Fruit fly (Drosophila melanogaster) whole organism, prepupa: Measurements from ENCODE around the gene FucT6.
A peak's percentile ranks its signal among the peaks of the same experiment; 100 is the strongest.

ENCODE experiments used
- Blimp-1 ChIP-seq: fragments of 200-800 bp; sonication (Bioruptor generic); optimal IDR thresholded peaks from 3 replicates; lab custom pipeline; 2017; ENCODE audit warnings: missing biosample characterization, missing genetic modification characterization, mild to moderate bottlenecking, moderate library complexity, missing genetic modification reagents
- CG10631 ChIP-seq: fragments of 200-800 bp; sonication (Bioruptor generic); optimal IDR thresholded peaks from 2 replicates; lab custom pipeline; 2016; ENCODE audit warnings: missing biosample characterization, missing genetic modification characterization
- CG10669 ChIP-seq: fragments of 200-800 bp; sonication (Bioruptor generic); optimal IDR thresholded peaks from 3 replicates; lab custom pipeline; 2018; ENCODE audit warnings: missing biosample characterization, mild to moderate bottlenecking, missing genetic modification characterization, moderate library complexity
- CG11294 ChIP-seq: fragments of 200-800 bp; sonication (Bioruptor generic); IDR thresholded peaks from 2 replicates; pipeline ENCODE4 v1.3.6; 2022; ENCODE audit warnings: missing biosample characterization, missing genetic modification characterization
- CG11762 ChIP-seq: fragments of 200-800 bp; sonication (Bioruptor generic); optimal IDR thresholded peaks from 3 replicates; lab custom pipeline; 2016; ENCODE audit warnings: missing biosample characterization, missing genetic modification characterization; ENCODE audit not compliant: insufficient read depth
- CG11902 ChIP-seq: fragments of 200-800 bp; sonication (Bioruptor generic); optimal IDR thresholded peaks from 3 replicates; lab custom pipeline; 2016; ENCODE audit warnings: missing biosample characterization, missing genetic modification characterization
- CG15336 ChIP-seq: fragments of 200-800 bp; sonication (Bioruptor generic); IDR thresholded peaks from 2 replicates; pipeline ENCODE4 v1.3.6; 2022; ENCODE audit warnings: missing biosample characterization, missing genetic modification characterization
- CG16779 ChIP-seq: fragments of 200-800 bp; sonication (Bioruptor generic); optimal IDR thresholded peaks from 3 replicates; lab custom pipeline; 2017; ENCODE audit warnings: missing biosample characterization, mild to moderate bottlenecking, missing genetic modification characterization
- CG3032 ChIP-seq: fragments of 200-800 bp; optimal IDR thresholded peaks from 2 replicates; lab custom pipeline; 2019; ENCODE audit warnings: missing biosample characterization, mild to moderate bottlenecking, missing genetic modification characterization, moderate library complexity
- CG31627 ChIP-seq: fragments of 200-800 bp; sonication (Bioruptor generic); optimal IDR thresholded peaks from 3 replicates; lab custom pipeline; 2016; ENCODE audit warnings: missing biosample characterization, missing genetic modification characterization
- CG32006 ChIP-seq: fragments of 200-800 bp; sonication (Bioruptor generic); optimal IDR thresholded peaks from 3 replicates; lab custom pipeline; 2017; ENCODE audit warnings: missing biosample characterization, mild to moderate bottlenecking, missing genetic modification characterization
- CG34406 ChIP-seq: fragments of 200-800 bp; sonication (Bioruptor generic); optimal IDR thresholded peaks from 3 replicates; lab custom pipeline; 2016; ENCODE audit warnings: missing biosample characterization, missing genetic modification characterization
- CG3919 ChIP-seq: fragments of 200-800 bp; sonication (Bioruptor generic); optimal IDR thresholded peaks from 3 replicates; lab custom pipeline; 2016; ENCODE audit warnings: missing biosample characterization, missing genetic modification characterization
- CG6163 ChIP-seq: fragments of 200-800 bp; sonication (Bioruptor generic); IDR thresholded peaks from 3 replicates; pipeline ENCODE4 v1.3.6; 2022; ENCODE audit warnings: missing biosample characterization, missing genetic modification characterization
- CG6276 ChIP-seq: fragments of 200-800 bp; sonication (Bioruptor generic); optimal IDR thresholded peaks from 2 replicates; lab custom pipeline; 2017; ENCODE audit warnings: missing biosample characterization, mild to moderate bottlenecking, missing genetic modification characterization
- CG6792 ChIP-seq: fragments of 200-800 bp; sonication (Bioruptor generic); optimal IDR thresholded peaks from 3 replicates; lab custom pipeline; 2016; ENCODE audit warnings: missing biosample characterization, missing genetic modification characterization
- CG6808 ChIP-seq: fragments of 200-800 bp; sonication (Bioruptor generic); optimal IDR thresholded peaks from 3 replicates; lab custom pipeline; 2017; ENCODE audit warnings: missing biosample characterization, missing genetic modification characterization, mild to moderate bottlenecking, moderate library complexity, missing genetic modification reagents
- CG6854 ChIP-seq: fragments of 200-800 bp; sonication (Bioruptor generic); optimal IDR thresholded peaks from 2 replicates; lab custom pipeline; 2017; ENCODE audit warnings: missing biosample characterization, mild to moderate bottlenecking, missing genetic modification characterization
- CG7368 ChIP-seq: fragments of 200-800 bp; sonication (Bioruptor generic); optimal IDR thresholded peaks from 3 replicates; lab custom pipeline; 2016; ENCODE audit warnings: missing biosample characterization, missing genetic modification characterization
- CG8119 ChIP-seq: fragments of 200-800 bp; sonication (Bioruptor generic); IDR thresholded peaks from 3 replicates; pipeline ENCODE4 v1.3.6; 2022; ENCODE audit warnings: missing biosample characterization, missing genetic modification characterization
- CG8319 ChIP-seq: fragments of 200-800 bp; sonication (Bioruptor generic); optimal IDR thresholded peaks from 3 replicates; lab custom pipeline; 2016; ENCODE audit warnings: missing biosample characterization, missing genetic modification characterization
- CG9139 ChIP-seq: fragments of 200-800 bp; sonication (Bioruptor generic); optimal IDR thresholded peaks from 3 replicates; lab custom pipeline; 2017; ENCODE audit warnings: missing biosample characterization, mild to moderate bottlenecking, missing genetic modification characterization
- Eip75B ChIP-seq: fragments of 200-800 bp; sonication (Bioruptor generic); optimal IDR thresholded peaks from 3 replicates; lab custom pipeline; 2016; ENCODE audit warnings: missing biosample characterization, missing genetic modification characterization
- Eip93F ChIP-seq: fragments of 200-800 bp; sonication (Bioruptor generic); optimal IDR thresholded peaks from 2 replicates; lab custom pipeline; 2016; ENCODE audit warnings: missing biosample characterization, mild to moderate bottlenecking, missing genetic modification characterization
- Hr38 ChIP-seq: sonication (Bioruptor generic); optimal IDR thresholded peaks from 2 replicates; lab custom pipeline; 2016; ENCODE audit warnings: missing biosample characterization, missing genetic modification characterization
- Hr39 ChIP-seq: fragments of 200-800 bp; sonication (Bioruptor generic); optimal IDR thresholded peaks from 2 replicates; lab custom pipeline; 2016; ENCODE audit warnings: missing biosample characterization, missing genetic modification characterization
- Hr4 ChIP-seq: fragments of 200-800 bp; sonication (Bioruptor generic); optimal IDR thresholded peaks from 3 replicates; lab custom pipeline; 2016; ENCODE audit warnings: missing biosample characterization, missing genetic modification characterization
- Lpt ChIP-seq: fragments of 200-800 bp; sonication (Bioruptor generic); optimal IDR thresholded peaks from 3 replicates; lab custom pipeline; 2016; ENCODE audit warnings: missing biosample characterization, missing genetic modification characterization
- Met ChIP-seq: fragments of 200-800 bp; sonication (Bioruptor generic); optimal IDR thresholded peaks from 3 replicates; lab custom pipeline; 2016; ENCODE audit warnings: missing biosample characterization, missing genetic modification characterization
- Smox ChIP-seq: fragments of 200-800 bp; sonication (Bioruptor generic); optimal IDR thresholded peaks from 3 replicates; lab custom pipeline; 2016; ENCODE audit warnings: missing biosample characterization, missing genetic modification characterization
- Sox102F ChIP-seq: fragments of 200-800 bp; sonication (Bioruptor generic); optimal IDR thresholded peaks from 2 replicates; lab custom pipeline; 2016; ENCODE audit warnings: missing biosample characterization, mild to moderate bottlenecking, missing genetic modification characterization
- Sox14 ChIP-seq: fragments of 200-800 bp; sonication (Bioruptor generic); optimal IDR thresholded peaks from 3 replicates; lab custom pipeline; 2016; ENCODE audit warnings: missing biosample characterization, missing genetic modification characterization
- Sox15 ChIP-seq: fragments of 200-800 bp; sonication (Bioruptor generic); optimal IDR thresholded peaks from 3 replicates; lab custom pipeline; 2016; ENCODE audit warnings: missing biosample characterization, missing genetic modification characterization
- achi ChIP-seq: fragments of 200-800 bp; sonication (Bioruptor generic); optimal IDR thresholded peaks from 3 replicates; lab custom pipeline; 2016; ENCODE audit warnings: missing biosample characterization, missing genetic modification characterization
- cyc ChIP-seq: fragments of 200-800 bp; sonication (Bioruptor generic); optimal IDR thresholded peaks from 3 replicates; lab custom pipeline; 2016; ENCODE audit warnings: missing biosample characterization, missing genetic modification characterization
- dsx ChIP-seq: fragments of 200-800 bp; optimal IDR thresholded peaks from 3 replicates; lab custom pipeline; 2019; ENCODE audit warnings: missing biosample characterization, mild to moderate bottlenecking, missing genetic modification characterization, moderate library complexity; ENCODE audit not compliant: poor library complexity, severe bottlenecking
- esn ChIP-seq: fragments of 200-800 bp; sonication (Bioruptor generic); optimal IDR thresholded peaks from 2 replicates; lab custom pipeline; 2016; ENCODE audit warnings: missing biosample characterization, mild to moderate bottlenecking, missing genetic modification characterization, moderate library complexity
- fd59A ChIP-seq: fragments of 200-800 bp; sonication (Bioruptor generic); optimal IDR thresholded peaks from 2 replicates; lab custom pipeline; 2017; ENCODE audit warnings: missing biosample characterization, mild to moderate bottlenecking, missing genetic modification characterization, missing genetic modification reagents
- fd85E ChIP-seq: fragments of 200-800 bp; sonication (Bioruptor generic); optimal IDR thresholded peaks from 3 replicates; lab custom pipeline; 2016; ENCODE audit warnings: missing biosample characterization, missing genetic modification characterization
- fkh ChIP-seq: fragments of 200-800 bp; sonication (Bioruptor generic); optimal IDR thresholded peaks from 3 replicates; lab custom pipeline; 2017; ENCODE audit warnings: missing biosample characterization, mild to moderate bottlenecking, missing genetic modification characterization, moderate library complexity
- lz ChIP-seq: fragments of 200-800 bp; sonication (Bioruptor generic); optimal IDR thresholded peaks from 3 replicates; lab custom pipeline; 2016; ENCODE audit warnings: missing biosample characterization, missing genetic modification characterization
- net ChIP-seq: fragments of 200-800 bp; sonication (Bioruptor generic); optimal IDR thresholded peaks from 3 replicates; lab custom pipeline; 2016; ENCODE audit warnings: missing biosample characterization, missing genetic modification characterization
- salr ChIP-seq, 2 experiments: fragments of 200-800 bp; sonication (Bioruptor generic); optimal IDR thresholded peaks; 3 replicates each; lab custom pipeline; 2016 to 2018; ENCODE audit warnings: missing biosample characterization in 2 of 2, missing genetic modification characterization in 2 of 2, mild to moderate bottlenecking in 1 of 2
- spab ChIP-seq: fragments of 200-800 bp; sonication (Bioruptor generic); optimal IDR thresholded peaks from 2 replicates; lab custom pipeline; 2017; ENCODE audit warnings: missing biosample characterization, mild to moderate bottlenecking, missing genetic modification characterization, missing genetic modification reagents
- topi ChIP-seq: fragments of 200-800 bp; sonication (Bioruptor generic); optimal IDR thresholded peaks from 3 replicates; lab custom pipeline; 2016; ENCODE audit warnings: missing biosample characterization, missing genetic modification characterization
- vri ChIP-seq: fragments of 200-800 bp; sonication (Bioruptor generic); optimal IDR thresholded peaks from 3 replicates; lab custom pipeline; 2016; ENCODE audit warnings: missing biosample characterization, mild to moderate bottlenecking, missing genetic modification characterization

The FucT6 gene

DNA sequence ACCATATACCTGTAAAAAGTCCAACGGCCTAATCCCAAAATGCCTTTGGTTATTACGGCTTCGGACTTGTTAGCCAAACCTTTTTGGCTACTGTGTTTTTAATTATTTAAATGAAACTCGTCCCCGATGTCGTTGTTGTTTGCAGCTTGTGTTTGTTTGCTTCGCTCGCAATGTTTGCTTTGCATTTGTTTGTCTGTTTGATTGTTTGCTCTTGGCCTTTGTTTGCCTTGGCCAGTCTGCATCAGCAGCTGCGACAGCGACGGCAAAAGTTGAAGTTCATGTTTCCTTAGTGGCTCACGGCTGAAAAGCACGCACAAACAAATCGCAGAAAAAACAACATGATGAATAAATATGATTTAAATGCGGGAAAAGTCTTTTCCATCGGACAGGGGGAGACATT, 49.3 kb downstream of the FucT6 start (continued):
- TF ChIP-seq net (peak; percentile 26), CG32006 (no peak), salr (GFP tag; optimal IDR thresholded peaks at IDR 0.05; lab: Kevin White, UChicago) (no peak), CG10669 (GFP tag; lab: Kevin White, UChicago) (peak; percentile 38), Sox14 (GFP tag; lab: Kevin White, UChicago) (no peak), CG6808 (GFP tag; lab: Kevin White, UChicago) (no peak), CG34406 (GFP tag; lab: Kevin White, UChicago) (peak; percentile 50), Sox102F (GFP tag; lab: Kevin White, UChicago) (peak; percentile 39), spab (GFP tag; lab: Kevin White, UChicago) (no peak), vri (GFP tag; lab: Kevin White, UChicago) (peak; percentile 0), CG11762 (no peak), CG7368 (peak; percentile 58), Blimp-1 (GFP tag; lab: Kevin White, UChicago) (peak; percentile 2)

DNA sequence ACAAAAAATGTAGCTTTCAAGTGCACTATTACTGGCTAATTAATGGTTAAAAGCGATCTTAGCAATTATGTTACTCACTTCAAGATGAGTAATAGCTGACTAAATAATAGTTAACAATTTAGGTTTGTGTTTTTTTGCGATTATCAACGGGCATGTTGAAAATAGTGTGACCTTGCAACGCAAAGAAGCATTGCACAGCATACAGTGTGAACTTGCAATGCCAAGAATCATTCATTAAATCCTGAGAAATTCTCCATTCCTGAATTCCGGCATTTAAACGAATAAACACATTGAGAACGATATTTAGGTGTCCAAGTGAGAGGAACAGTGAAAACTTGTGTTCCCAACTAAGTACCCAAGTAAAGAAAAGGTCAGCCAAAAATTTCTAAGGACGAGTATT, 50.1 kb downstream of the FucT6 start:
- TF ChIP-seq CG10631 (GFP tag; lab: Kevin White, UChicago) = no peak
- TF ChIP-seq CG9139 (GFP tag; lab: Kevin White, UChicago) = no peak
- TF ChIP-seq Lpt (GFP tag; lab: Kevin White, UChicago) = no peak
- TF ChIP-seq CG6808 (GFP tag; lab: Kevin White, UChicago) = no peak
- TF ChIP-seq Eip75B (GFP tag; lab: Kevin White, UChicago) = no peak
- TF ChIP-seq Hr39 (GFP tag; lab: Kevin White, UChicago) = no peak
- TF ChIP-seq Sox102F (GFP tag; lab: Kevin White, UChicago) = no peak
- TF ChIP-seq Eip93F (GFP tag; lab: Kevin White, UChicago) = no peak

DNA sequence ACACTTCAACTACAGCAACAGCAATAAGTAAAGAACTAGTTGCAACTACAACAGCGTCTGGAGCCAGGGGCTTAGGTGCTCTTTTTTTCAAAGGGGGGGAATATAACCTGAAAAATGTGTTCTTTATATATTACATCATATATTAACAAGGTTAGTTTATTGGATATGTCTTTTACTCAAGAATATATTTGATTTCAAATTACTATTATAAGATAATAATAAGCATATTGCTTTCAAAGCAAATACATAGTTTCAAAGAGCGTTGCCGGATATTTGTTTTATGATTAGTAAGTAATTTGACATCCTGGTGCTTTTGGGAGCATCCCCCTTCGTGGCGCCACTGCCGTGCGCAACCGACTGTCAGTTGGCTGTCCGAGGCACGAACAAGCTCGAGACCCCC, 50.7 kb downstream of the FucT6 start:
- TF ChIP-seq CG11762 = peak; percentile 77
- peak; percentile 70 for TF ChIP-seq Met (GFP tag; lab: Kevin White, UChicago)
- TF ChIP-seq esn (GFP tag; lab: Kevin White, UChicago) = peak; percentile 37
- TF ChIP-seq Sox15 (GFP tag; lab: Kevin White, UChicago) = peak; percentile 63
- peak; percentile 88 for TF ChIP-seq dsx (GFP tag; lab: Kevin White, UChicago)
- TF ChIP-seq lz = peak; percentile 1
- peak; percentile 18 for TF ChIP-seq Smox (GFP tag; lab: Kevin White, UChicago)
- TF ChIP-seq Hr39 (GFP tag; lab: Kevin White, UChicago) = no peak
- peak; percentile 84 for TF ChIP-seq Lpt (GFP tag; lab: Kevin White, UChicago)
- peak; percentile 85 for TF ChIP-seq CG3919 (GFP tag; lab: Kevin White, UChicago)
- TF ChIP-seq fd59A (GFP tag; lab: Kevin White, UChicago) = peak; percentile 82
- peak; percentile 80 for TF ChIP-seq spab (GFP tag; lab: Kevin White, UChicago)
- peak; percentile 64 for TF ChIP-seq CG6792 (GFP tag; lab: Kevin White, UChicago)
- peak; percentile 89 for TF ChIP-seq CG3032 (tag; lab: Kevin White, UChicago)
- TF ChIP-seq salr (GFP tag; optimal IDR thresholded peaks at IDR 0.05; lab: Kevin White, UChicago) = peak; percentile 45 to 86
- TF ChIP-seq CG8319 (GFP tag; lab: Kevin White, UChicago) = peak; percentile 53
- peak; percentile 93 for TF ChIP-seq CG6276 (GFP tag; lab: Kevin White, UChicago)
- TF ChIP-seq CG11294 (GFP tag; lab: Robert Waterston, UW) = peak; percentile 86
- peak; percentile 93 for TF ChIP-seq CG8119 (GFP tag; lab: Robert Waterston, UW)
- TF ChIP-seq CG6163 (GFP tag; lab: Robert Waterston, UW) = peak; percentile 82
- TF ChIP-seq net = peak; percentile 87
- TF ChIP-seq CG11902 (GFP tag; lab: Kevin White, UChicago) = peak; percentile 44
- TF ChIP-seq CG31627 = no peak
- peak; percentile 79 for TF ChIP-seq Hr4
- TF ChIP-seq Hr38 (GFP tag; lab: Kevin White, UChicago) = no peak
- no peak for TF ChIP-seq CG6854
- TF ChIP-seq Eip75B (GFP tag; lab: Kevin White, UChicago) = peak; percentile 72
- no peak for TF ChIP-seq fkh (GFP tag; lab: Kevin White, UChicago)
- TF ChIP-seq cyc (GFP tag; lab: Kevin White, UChicago) = peak; percentile 17
- TF ChIP-seq Sox102F (GFP tag; lab: Kevin White, UChicago) = no peak
- TF ChIP-seq achi (GFP tag; lab: Kevin White, UChicago) = peak; percentile 85
- TF ChIP-seq CG10669 (GFP tag; lab: Kevin White, UChicago) = peak; percentile 80
- peak; percentile 83 for TF ChIP-seq CG10631 (GFP tag; lab: Kevin White, UChicago)
- peak; percentile 86 for TF ChIP-seq CG16779 (tag; lab: Kevin White, UChicago)
- TF ChIP-seq fd85E (GFP tag; lab: Kevin White, UChicago) = no peak
- peak; percentile 37 for TF ChIP-seq topi (GFP tag; lab: Kevin White, UChicago)
- peak; percentile 94 for TF ChIP-seq CG15336 (GFP tag; lab: Robert Waterston, UW)
- TF ChIP-seq Eip93F (GFP tag; lab: Kevin White, UChicago) = no peak
